Worm (Caenorhabditis elegans) whole organism, mixed stage, embryonic: ENCODE measurements around the gene C05C10.2.
A peak's percentile ranks its signal among the peaks of the same experiment; 100 is the strongest.

ENCODE experiments used
- M03D4.4 ChIP-seq: sonication (generic microtip); optimal IDR thresholded peaks from 2 replicates; lab custom pipeline; 2017; ENCODE audit warnings: mild to moderate bottlenecking, missing genetic modification characterization, missing compliant biosample characterization
- bed-3 ChIP-seq: fragments of 200-800 bp; sonication (Bioruptor generic); optimal IDR thresholded peaks from 3 replicates; lab custom pipeline; 2018; ENCODE audit warnings: mild to moderate bottlenecking, missing genetic modification characterization, moderate library complexity, missing compliant biosample characterization
- blmp-1 ChIP-seq: fragments of 150-350 bp; optimal IDR thresholded peaks from 2 replicates; lab custom pipeline; 2014; ENCODE audit warnings: missing biosample characterization, missing genetic modification characterization
- ceh-39 ChIP-seq: fragments of 150-350 bp; optimal IDR thresholded peaks from 2 replicates; lab custom pipeline; 2014; ENCODE audit warnings: missing biosample characterization, missing genetic modification characterization
- ceh-83 ChIP-seq: fragments of 200-800 bp; sonication (Bioruptor generic); optimal IDR thresholded peaks from 2 replicates; lab custom pipeline; 2018; ENCODE audit warnings: mild to moderate bottlenecking, missing genetic modification characterization, missing compliant biosample characterization
- ces-1 ChIP-seq: fragments of 150-350 bp; optimal IDR thresholded peaks from 2 replicates; lab custom pipeline; 2014; ENCODE audit warnings: missing biosample characterization, missing genetic modification reagents, missing genetic modification characterization
- cnd-1 ChIP-seq: fragments of 200-800 bp; sonication (Bioruptor generic); optimal IDR thresholded peaks from 2 replicates; lab custom pipeline; 2018; ENCODE audit warnings: mild to moderate bottlenecking, missing genetic modification characterization, missing compliant biosample characterization
- drap-1 ChIP-seq: fragments of 200-800 bp; sonication (Bioruptor generic); optimal IDR thresholded peaks from 3 replicates; lab custom pipeline; 2018; ENCODE audit warnings: mild to moderate bottlenecking, missing genetic modification characterization, missing compliant biosample characterization
- elt-1 ChIP-seq: sonication (generic microtip); optimal IDR thresholded peaks from 2 replicates; lab custom pipeline; 2017; ENCODE audit warnings: missing genetic modification characterization, mild to moderate bottlenecking, missing compliant biosample characterization, antibody characterized with exemption, moderate library complexity, borderline replicate concordance; ENCODE audit not compliant: insufficient read depth
- elt-3 ChIP-seq: fragments of 150-350 bp; optimal IDR thresholded peaks from 2 replicates; lab custom pipeline; 2014; ENCODE audit warnings: missing biosample characterization, missing genetic modification characterization
- flh-1 ChIP-seq: fragments of 200-800 bp; sonication (Bioruptor generic); optimal IDR thresholded peaks from 2 replicates; lab custom pipeline; 2018; ENCODE audit warnings: mild to moderate bottlenecking, missing genetic modification characterization, moderate library complexity, missing compliant biosample characterization
- ham-2 ChIP-seq: fragments of 200-800 bp; sonication (Bioruptor generic); optimal IDR thresholded peaks from 2 replicates; lab custom pipeline; 2018; ENCODE audit warnings: mild to moderate bottlenecking, missing genetic modification characterization, missing compliant biosample characterization
- hlh-1 ChIP-seq: fragments of 150-350 bp; optimal IDR thresholded peaks from 2 replicates; lab custom pipeline; 2014; ENCODE audit warnings: missing biosample characterization, missing genetic modification reagents, missing genetic modification characterization
- lin-13 ChIP-seq: fragments of 150-350 bp; optimal IDR thresholded peaks from 2 replicates; lab custom pipeline; 2014; ENCODE audit warnings: missing biosample characterization, missing genetic modification characterization
- lin-32 ChIP-seq: fragments of 200-800 bp; sonication (Bioruptor generic); optimal IDR thresholded peaks from 2 replicates; lab custom pipeline; 2018; ENCODE audit warnings: mild to moderate bottlenecking, missing genetic modification characterization, missing compliant biosample characterization
- lsy-2 ChIP-seq: fragments of 150-350 bp; optimal IDR thresholded peaks from 2 replicates; lab custom pipeline; 2014; ENCODE audit warnings: missing biosample characterization, missing genetic modification characterization
- mab-5 ChIP-seq: fragments of 150-350 bp; optimal IDR thresholded peaks from 2 replicates; lab custom pipeline; 2014; ENCODE audit warnings: missing biosample characterization, missing genetic modification characterization
- mep-1 ChIP-seq: fragments of 150-350 bp; optimal IDR thresholded peaks from 2 replicates; lab custom pipeline; 2017; ENCODE audit warnings: missing biosample characterization, missing genetic modification reagents, missing genetic modification characterization, inconsistent platforms
- mls-2 ChIP-seq: sonication (generic microtip); optimal IDR thresholded peaks from 2 replicates; lab custom pipeline; 2016; ENCODE audit warnings: mild to moderate bottlenecking, missing genetic modification characterization, moderate library complexity, missing compliant biosample characterization
- nhr-12 ChIP-seq: fragments of 150-350 bp; optimal IDR thresholded peaks from 2 replicates; lab custom pipeline; 2014; ENCODE audit warnings: missing biosample characterization, missing genetic modification characterization
- nhr-2 ChIP-seq: fragments of 150-350 bp; optimal IDR thresholded peaks from 2 replicates; lab custom pipeline; 2014; ENCODE audit warnings: missing biosample characterization, missing genetic modification characterization
- nhr-237 ChIP-seq: fragments of 150-350 bp; optimal IDR thresholded peaks from 2 replicates; lab custom pipeline; 2014; ENCODE audit warnings: missing biosample characterization, missing genetic modification characterization
- nhr-28 ChIP-seq: fragments of 150-350 bp; optimal IDR thresholded peaks from 2 replicates; lab custom pipeline; 2014; ENCODE audit warnings: missing biosample characterization, missing genetic modification characterization
- nhr-76 ChIP-seq: sonication (generic microtip); optimal IDR thresholded peaks from 2 replicates; lab custom pipeline; 2017; ENCODE audit warnings: missing biosample characterization, missing genetic modification characterization
- sem-2 ChIP-seq: fragments of 200-800 bp; sonication (Bioruptor generic); optimal IDR thresholded peaks from 2 replicates; lab custom pipeline; 2018; ENCODE audit warnings: mild to moderate bottlenecking, missing genetic modification characterization, missing compliant biosample characterization
- snpc-4 ChIP-seq: fragments of 150-350 bp; optimal IDR thresholded peaks from 2 replicates; lab custom pipeline; 2014; ENCODE audit warnings: missing biosample characterization, missing genetic modification characterization
- sptf-1 ChIP-seq: sonication (generic microtip); optimal IDR thresholded peaks from 2 replicates; lab custom pipeline; 2017; ENCODE audit warnings: mild to moderate bottlenecking, missing genetic modification characterization, moderate library complexity, missing compliant biosample characterization
- tbx-8 ChIP-seq: fragments of 200-800 bp; sonication (Bioruptor generic); optimal IDR thresholded peaks from 2 replicates; lab custom pipeline; 2018; ENCODE audit warnings: mild to moderate bottlenecking, missing genetic modification characterization, moderate library complexity, missing compliant biosample characterization
- unc-120 ChIP-seq: sonication (generic microtip); optimal IDR thresholded peaks from 2 replicates; lab custom pipeline; 2017; ENCODE audit warnings: missing genetic modification characterization, missing compliant biosample characterization; ENCODE audit not compliant: poor library complexity, severe bottlenecking
- unc-62 ChIP-seq: fragments of 150-350 bp; optimal IDR thresholded peaks from 2 replicates; lab custom pipeline; 2014; ENCODE audit warnings: missing biosample characterization, missing genetic modification reagents, missing genetic modification characterization
- ztf-11 ChIP-seq: fragments of 150-350 bp; optimal IDR thresholded peaks from 2 replicates; lab custom pipeline; 2014; ENCODE audit warnings: missing biosample characterization, missing genetic modification characterization

Gene C05C10.2

ce11 chrII:9948662-9949061, 26.6 kb downstream of the C05C10.2 start:
- no peak for TF ChIP-seq lsy-2
- no peak for TF ChIP-seq tbx-8 (GFP tag; lab: Kevin White, UChicago)
- TF ChIP-seq ces-1: no peak
- no peak for TF ChIP-seq ham-2 (GFP tag; lab: Kevin White, UChicago)
- no peak for TF ChIP-seq sptf-1 (tag; lab: Kevin White, UChicago)
- TF ChIP-seq drap-1 (GFP tag; lab: Kevin White, UChicago): no peak
- TF ChIP-seq, all 35 proteins: peak for 0

- TF ChIP-seq bed-3 (GFP tag; lab: Kevin White, UChicago) (no peak), M03D4.4 (tag; lab: Kevin White, UChicago) (no peak), cnd-1 (tag; lab: Kevin White, UChicago) (no peak), unc-120 (no peak), unc-62 (GFP tag; lab: Kevin White, UChicago) (no peak), lsy-2 (no peak)
These were observed 29.8 kb downstream of the C05C10.2 start for ce11 chrII:9951846-9952245.

DNA sequence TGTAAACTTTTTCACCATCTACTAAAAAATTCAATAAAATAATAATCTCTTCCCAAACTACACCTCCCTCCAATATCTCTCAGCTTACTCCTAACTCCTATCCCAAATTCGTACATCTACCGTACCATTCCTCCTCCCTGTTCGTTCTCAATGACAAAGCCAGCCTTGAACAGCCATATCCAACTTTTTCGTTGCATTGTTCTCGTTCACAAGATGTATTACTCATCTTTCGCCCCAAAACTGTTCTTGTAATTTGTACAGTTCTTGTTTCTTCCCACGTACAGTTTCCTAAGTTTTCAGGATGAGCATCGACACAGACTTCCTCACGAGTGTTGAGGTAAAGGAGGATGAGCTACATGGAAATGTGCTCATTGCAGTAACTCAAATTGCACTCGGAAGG, 32.9 kb downstream of the C05C10.2 start, which contains the start of gene egl-43:
egl-43 (plus strand) TSS at position 301 of the 400 bp plus-strand sequence.
- TF ChIP-seq mep-1 (tag; lab: Kevin White, UChicago) (no peak), ham-2 (GFP tag; lab: Kevin White, UChicago) (no peak), lin-32 (GFP tag; lab: Kevin White, UChicago) (no peak), flh-1 (no peak), nhr-237 (tag; lab: Kevin White, UChicago) (no peak), blmp-1 (tag; lab: Kevin White, UChicago) (no peak), nhr-76 (no peak), nhr-2 (no peak), elt-1 (tag; lab: Kevin White, UChicago) (no peak), tbx-8 (GFP tag; lab: Kevin White, UChicago) (no peak), mab-5 (no peak), cnd-1 (tag; lab: Kevin White, UChicago) (no peak), lin-13 (no peak), mls-2 (tag; lab: Kevin White, UChicago) (no peak)

DNA sequence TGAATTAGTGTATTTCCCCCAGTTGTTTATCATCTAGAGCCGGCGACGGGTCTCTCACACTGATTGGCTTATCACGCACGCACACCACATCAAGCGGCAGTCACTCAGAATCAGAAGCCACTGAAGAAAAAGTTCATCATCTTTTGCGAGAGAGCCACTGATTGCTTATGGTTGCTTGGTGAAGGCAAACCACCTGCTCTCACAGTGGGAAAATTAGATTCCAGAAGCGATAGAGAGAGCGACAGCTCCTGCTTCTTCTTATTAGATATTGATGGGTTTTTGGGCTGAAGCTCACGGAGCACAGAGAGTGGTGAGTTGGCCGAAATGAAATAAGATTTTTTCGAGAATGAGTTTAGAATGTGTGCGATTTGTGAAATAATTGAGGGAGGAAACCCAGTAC, 34.1 kb downstream of the C05C10.2 start:
- TF ChIP-seq ces-1 (peak; percentile 51), ztf-11 (tag; lab: Kevin White, UChicago) (no peak)
- TF ChIP-seq, all 35 proteins: peak for 1

- no peak for TF ChIP-seq mab-5
- TF ChIP-seq flh-1: no peak
- TF ChIP-seq elt-1 (tag; lab: Kevin White, UChicago): no peak
- TF ChIP-seq lsy-2: no peak
- TF ChIP-seq, all 35 proteins: peak for 0
These were observed 38.1 kb downstream of the C05C10.2 start for ce11 chrII:9960127-9960526.

DNA sequence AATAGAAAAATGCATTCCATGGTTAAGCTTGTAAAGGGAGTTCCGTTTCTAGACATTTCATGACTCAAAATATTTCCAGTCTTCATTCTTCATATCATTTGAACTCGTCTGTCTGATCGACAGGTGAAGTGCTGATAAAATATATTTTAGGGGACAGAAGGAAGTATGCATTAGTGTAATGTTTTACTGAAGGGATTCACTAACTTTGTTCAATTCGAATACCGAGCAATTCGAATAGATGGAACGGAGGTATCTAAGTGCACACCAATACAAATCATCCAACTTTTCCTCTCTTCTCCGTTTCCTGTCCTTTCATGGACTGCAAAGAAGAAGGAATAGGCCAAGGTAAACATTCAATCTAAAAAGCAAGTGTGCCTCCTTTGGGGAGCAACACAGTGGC, 41.8 kb downstream of the C05C10.2 start:
- TF ChIP-seq elt-3 (tag; lab: Kevin White, UChicago) (no peak), unc-120 (no peak)

ce11 chrII:9965325-9965724, 43.3 kb downstream of the C05C10.2 start:
- TF ChIP-seq nhr-28 (no peak), ztf-11 (tag; lab: Kevin White, UChicago) (no peak), ceh-83 (no peak), unc-120 (no peak), cnd-1 (tag; lab: Kevin White, UChicago) (no peak), tbx-8 (GFP tag; lab: Kevin White, UChicago) (no peak), nhr-12 (tag; lab: Kevin White, UChicago) (no peak), hlh-1 (tag; lab: Kevin White, UChicago) (no peak), lin-32 (GFP tag; lab: Kevin White, UChicago) (no peak), sem-2 (GFP tag; lab: Kevin White, UChicago) (no peak), ceh-39 (no peak), nhr-237 (tag; lab: Kevin White, UChicago) (no peak), snpc-4 (tag; lab: Kevin White, UChicago) (no peak)
